Fruit fly (Drosophila melanogaster) whole organism, prepupa: ENCODE measurements around the gene Nubpl.

Experiments used
- CG11294 ChIP-seq: fragments of 200-800 bp; sonication (Bioruptor generic); IDR thresholded peaks from 2 replicates; pipeline ENCODE4 v1.3.6; 2022; ENCODE audit warnings: missing biosample characterization, missing genetic modification characterization
- CG15336 ChIP-seq: fragments of 200-800 bp; sonication (Bioruptor generic); IDR thresholded peaks from 2 replicates; pipeline ENCODE4 v1.3.6; 2022; ENCODE audit warnings: missing biosample characterization, missing genetic modification characterization
- CG1621 ChIP-seq: fragments of 200-800 bp; sonication (Bioruptor generic); optimal IDR thresholded peaks from 3 replicates; lab custom pipeline; 2018; ENCODE audit warnings: missing biosample characterization, mild to moderate bottlenecking, missing genetic modification characterization
- CG16779 ChIP-seq: fragments of 200-800 bp; sonication (Bioruptor generic); optimal IDR thresholded peaks from 3 replicates; lab custom pipeline; 2017; ENCODE audit warnings: missing biosample characterization, mild to moderate bottlenecking, missing genetic modification characterization
- CG6163 ChIP-seq: fragments of 200-800 bp; sonication (Bioruptor generic); IDR thresholded peaks from 3 replicates; pipeline ENCODE4 v1.3.6; 2022; ENCODE audit warnings: missing biosample characterization, missing genetic modification characterization
- CG6792 ChIP-seq: fragments of 200-800 bp; sonication (Bioruptor generic); optimal IDR thresholded peaks from 3 replicates; lab custom pipeline; 2016; ENCODE audit warnings: missing biosample characterization, missing genetic modification characterization
- CG6854 ChIP-seq: fragments of 200-800 bp; sonication (Bioruptor generic); optimal IDR thresholded peaks from 2 replicates; lab custom pipeline; 2017; ENCODE audit warnings: missing biosample characterization, mild to moderate bottlenecking, missing genetic modification characterization
- CG7368 ChIP-seq: fragments of 200-800 bp; sonication (Bioruptor generic); optimal IDR thresholded peaks from 3 replicates; lab custom pipeline; 2016; ENCODE audit warnings: missing biosample characterization, missing genetic modification characterization
- CG8119 ChIP-seq: fragments of 200-800 bp; sonication (Bioruptor generic); IDR thresholded peaks from 3 replicates; pipeline ENCODE4 v1.3.6; 2022; ENCODE audit warnings: missing biosample characterization, missing genetic modification characterization
- CG8319 ChIP-seq: fragments of 200-800 bp; sonication (Bioruptor generic); optimal IDR thresholded peaks from 3 replicates; lab custom pipeline; 2016; ENCODE audit warnings: missing biosample characterization, missing genetic modification characterization
- Ets21C ChIP-seq: fragments of 200-800 bp; sonication (Bioruptor generic); optimal IDR thresholded peaks from 3 replicates; lab custom pipeline; 2016; ENCODE audit warnings: missing biosample characterization, missing genetic modification characterization
- Ets96B ChIP-seq: fragments of 200-800 bp; optimal IDR thresholded peaks from 2 replicates; lab custom pipeline; 2019; ENCODE audit warnings: missing biosample characterization, mild to moderate bottlenecking, missing genetic modification characterization, moderate library complexity
- Hr39 ChIP-seq: fragments of 200-800 bp; sonication (Bioruptor generic); optimal IDR thresholded peaks from 2 replicates; lab custom pipeline; 2016; ENCODE audit warnings: missing biosample characterization, missing genetic modification characterization
- Hr4 ChIP-seq: fragments of 200-800 bp; sonication (Bioruptor generic); optimal IDR thresholded peaks from 3 replicates; lab custom pipeline; 2016; ENCODE audit warnings: missing biosample characterization, missing genetic modification characterization
- OdsH ChIP-seq: fragments of 200-800 bp; sonication (Bioruptor generic); optimal IDR thresholded peaks from 3 replicates; lab custom pipeline; 2016; ENCODE audit warnings: missing biosample characterization, missing genetic modification characterization
- Sox14 ChIP-seq: fragments of 200-800 bp; sonication (Bioruptor generic); optimal IDR thresholded peaks from 3 replicates; lab custom pipeline; 2016; ENCODE audit warnings: missing biosample characterization, missing genetic modification characterization
- eg ChIP-seq: fragments of 200-800 bp; sonication (Bioruptor generic); IDR thresholded peaks from 3 replicates; pipeline ENCODE4 v1.3.6; 2022; ENCODE audit warnings: missing biosample characterization, missing genetic modification characterization
- fd59A ChIP-seq: fragments of 200-800 bp; sonication (Bioruptor generic); optimal IDR thresholded peaks from 2 replicates; lab custom pipeline; 2017; ENCODE audit warnings: missing biosample characterization, mild to moderate bottlenecking, missing genetic modification characterization, missing genetic modification reagents
- fd85E ChIP-seq: fragments of 200-800 bp; sonication (Bioruptor generic); optimal IDR thresholded peaks from 3 replicates; lab custom pipeline; 2016; ENCODE audit warnings: missing biosample characterization, missing genetic modification characterization
- net ChIP-seq: fragments of 200-800 bp; sonication (Bioruptor generic); optimal IDR thresholded peaks from 3 replicates; lab custom pipeline; 2016; ENCODE audit warnings: missing biosample characterization, missing genetic modification characterization
- salr ChIP-seq, 2 experiments: fragments of 200-800 bp; sonication (Bioruptor generic); optimal IDR thresholded peaks; 3 replicates each; lab custom pipeline; 2016 to 2018; ENCODE audit warnings: missing biosample characterization in 2 of 2, missing genetic modification characterization in 2 of 2, mild to moderate bottlenecking in 1 of 2
- svp ChIP-seq: fragments of 200-800 bp; sonication (Bioruptor generic); peaks from one replicate; lab custom pipeline; 2016; ENCODE audit warnings: missing biosample characterization, missing genetic modification characterization
- vri ChIP-seq: fragments of 200-800 bp; sonication (Bioruptor generic); optimal IDR thresholded peaks from 3 replicates; lab custom pipeline; 2016; ENCODE audit warnings: missing biosample characterization, mild to moderate bottlenecking, missing genetic modification characterization

Nubpl gene

dm6 chr2L:22249570-22250274 lies 10.0 kb downstream of the Nubpl start, which contains the start of gene Tif-IA:
Tif-IA (plus strand) TSS chr2L:22249876.
- no peak for TF ChIP-seq CG6163
- TF ChIP-seq CG6854 (GFP tag; lab: Kevin White, UChicago) = no peak
- TF ChIP-seq Hr39 (GFP tag; lab: Kevin White, UChicago) = peak; percentile 13

DNA sequence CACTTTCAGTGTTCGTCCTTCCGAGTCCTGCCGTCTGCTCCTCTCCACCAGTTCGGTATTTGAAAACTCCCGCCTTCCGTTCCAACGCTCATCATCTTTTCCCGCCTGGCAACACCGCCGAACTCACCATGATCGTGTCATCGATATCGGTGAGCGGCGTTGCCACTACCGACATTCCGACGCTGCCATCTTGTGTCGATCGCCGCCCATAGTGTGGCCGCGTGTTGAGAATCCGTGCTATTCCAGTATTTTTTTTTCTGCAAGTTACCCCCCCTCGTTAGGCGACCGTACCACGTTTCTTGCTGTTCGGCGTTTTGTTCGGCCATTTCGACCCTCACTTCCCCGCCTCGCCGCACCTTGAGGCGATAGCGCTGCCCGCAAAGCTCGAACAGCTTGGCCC lies 21.3 kb downstream of the Nubpl start:
- TF ChIP-seq CG11294 (GFP tag; lab: Robert Waterston, UW) = no peak
- no peak for TF ChIP-seq Hr4 (GFP tag; lab: Kevin White, UChicago)
- no peak for TF ChIP-seq CG1621 (tag; lab: Kevin White, UChicago)
- TF ChIP-seq salr (GFP tag; optimal IDR thresholded peaks at IDR 0.05; lab: Kevin White, UChicago) = no peak
- peak; percentile 45 for TF ChIP-seq svp (GFP tag; lab: Kevin White, UChicago)

dm6 chr2L:22281900-22282299 lies 42.2 kb downstream of the Nubpl start:
- no peak for TF ChIP-seq fd85E (GFP tag; lab: Kevin White, UChicago)
- no peak for TF ChIP-seq CG1621 (tag; lab: Kevin White, UChicago)
- TF ChIP-seq eg (GFP tag; lab: Robert Waterston, UW) = no peak
- no peak for TF ChIP-seq OdsH (GFP tag; lab: Kevin White, UChicago)
- TF ChIP-seq CG6854 (GFP tag; lab: Kevin White, UChicago) = no peak
- no peak for TF ChIP-seq CG7368 (GFP tag; lab: Kevin White, UChicago)
- TF ChIP-seq Sox14 (GFP tag; lab: Kevin White, UChicago) = no peak
- no peak for TF ChIP-seq CG11294 (GFP tag; lab: Robert Waterston, UW)

DNA sequence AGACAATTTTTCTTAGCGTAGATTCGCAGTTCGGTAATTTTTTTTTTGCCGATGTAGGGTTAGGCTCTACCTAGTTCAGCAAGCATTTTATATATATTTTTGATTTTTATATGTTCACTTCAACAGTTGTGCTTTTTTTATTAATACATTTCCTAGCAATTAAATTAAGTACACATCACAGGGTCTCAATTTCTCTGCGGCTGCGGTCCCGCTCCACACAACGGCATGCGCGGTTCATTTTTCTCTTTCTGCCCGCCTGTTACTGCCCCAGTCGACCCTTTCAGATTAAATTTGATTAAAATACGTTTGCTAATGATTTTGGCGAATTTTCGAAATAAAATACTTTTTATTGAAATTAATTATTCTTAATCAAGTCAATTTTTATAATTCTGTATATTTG lies 53.1 kb downstream of the Nubpl start:
- no peak for TF ChIP-seq CG7368 (GFP tag; lab: Kevin White, UChicago)
- no peak for TF ChIP-seq CG16779 (tag; lab: Kevin White, UChicago)
- TF ChIP-seq Ets21C (GFP tag; lab: Kevin White, UChicago) = no peak
- no peak for TF ChIP-seq CG1621 (tag; lab: Kevin White, UChicago)
- TF ChIP-seq CG8119 = no peak
- TF ChIP-seq svp (GFP tag; lab: Kevin White, UChicago) = no peak
- no peak for TF ChIP-seq CG6792
- no peak for TF ChIP-seq Ets96B (tag; lab: Kevin White, UChicago)
- TF ChIP-seq CG8319 (GFP tag; lab: Kevin White, UChicago) = no peak
- TF ChIP-seq fd85E (GFP tag; lab: Kevin White, UChicago) = no peak
- TF ChIP-seq CG15336 (GFP tag; lab: Robert Waterston, UW) = no peak
- no peak for TF ChIP-seq net
- TF ChIP-seq fd59A (GFP tag; lab: Kevin White, UChicago) = no peak
- no peak for TF ChIP-seq vri
- no peak for TF ChIP-seq eg (GFP tag; lab: Robert Waterston, UW)
